Worm (Caenorhabditis elegans) whole organism, late embryonic: ENCODE results near the gene sre-29.

Experiments
- ama-1 ChIP-seq: fragments of 150-350 bp; optimal IDR thresholded peaks from 2 replicates; lab custom pipeline; 2014
- ceh-34 ChIP-seq: sonication (generic microtip); optimal IDR thresholded peaks from 2 replicates; lab custom pipeline; 2016; ENCODE audit warnings: mild to moderate bottlenecking, missing genetic modification characterization, missing compliant biosample characterization
- ceh-48 ChIP-seq: sonication (generic microtip); optimal IDR thresholded peaks from 2 replicates; lab custom pipeline; 2016; ENCODE audit warnings: missing genetic modification characterization, inconsistent platforms, missing compliant biosample characterization
- ceh-6 ChIP-seq: fragments of 200-800 bp; sonication (Bioruptor generic); optimal IDR thresholded peaks from 2 replicates; lab custom pipeline; 2018; ENCODE audit warnings: mild to moderate bottlenecking, missing genetic modification characterization, missing compliant biosample characterization
- elt-4 ChIP-seq: sonication (generic microtip); optimal IDR thresholded peaks from 2 replicates; lab custom pipeline; 2016; ENCODE audit warnings: missing genetic modification characterization, missing compliant biosample characterization
- fax-1 ChIP-seq: sonication (generic microtip); optimal IDR thresholded peaks from 2 replicates; lab custom pipeline; 2016; ENCODE audit warnings: missing genotype, missing genetic modification characterization, missing compliant biosample characterization
- hlh-30 ChIP-seq: sonication (generic microtip); optimal IDR thresholded peaks from 2 replicates; lab custom pipeline; 2017; ENCODE audit warnings: antibody characterized with exemption, missing genetic modification characterization, missing compliant biosample characterization; ENCODE audit not compliant: insufficient read depth
- hlh-8 ChIP-seq: sonication (generic microtip); optimal IDR thresholded peaks from 2 replicates; lab custom pipeline; 2016; ENCODE audit warnings: missing genotype, missing genetic modification characterization, missing compliant biosample characterization
- pha-2 ChIP-seq: sonication (generic microtip); optimal IDR thresholded peaks from 2 replicates; lab custom pipeline; 2017; ENCODE audit warnings: mild to moderate bottlenecking, missing genetic modification characterization, missing compliant biosample characterization
- pha-4 ChIP-seq: fragments of 150-350 bp; optimal IDR thresholded peaks from 2 replicates; lab custom pipeline; 2018; ENCODE audit warnings: missing biosample characterization, missing genetic modification reagents, missing genetic modification characterization
- rnt-1 ChIP-seq: sonication (generic microtip); optimal IDR thresholded peaks from 2 replicates; lab custom pipeline; 2016; ENCODE audit warnings: missing genetic modification characterization, missing compliant biosample characterization
- ttx-3 ChIP-seq: sonication (generic microtip); optimal IDR thresholded peaks from 2 replicates; lab custom pipeline; 2016; ENCODE audit warnings: missing genetic modification reagents, missing genetic modification characterization, missing compliant biosample characterization
- unc-86 ChIP-seq: sonication (generic microtip); optimal IDR thresholded peaks from 2 replicates; lab custom pipeline; 2016; ENCODE audit warnings: missing genetic modification characterization, missing compliant biosample characterization

- peak; percentile 38 for TF ChIP-seq ceh-48 (tag; lab: Kevin White, UChicago)
- TF ChIP-seq rnt-1 (tag; lab: Kevin White, UChicago) = no peak
- no peak for TF ChIP-seq ceh-34
- no peak for TF ChIP-seq pha-2 (tag; lab: Kevin White, UChicago)
- TF ChIP-seq ama-1 (lab: Kevin White, UChicago) = no peak
- no peak for TF ChIP-seq hlh-30 (tag; lab: Kevin White, UChicago)
- no peak for TF ChIP-seq unc-86 (tag; lab: Kevin White, UChicago)
- no peak for TF ChIP-seq pha-4 (tag; lab: Kevin White, UChicago)
- no peak for TF ChIP-seq elt-4 (tag; lab: Kevin White, UChicago)
- TF ChIP-seq ceh-6 (GFP tag; lab: Kevin White, UChicago) = no peak
- TF ChIP-seq ttx-3 (tag; lab: Kevin White, UChicago) = no peak
- no peak for TF ChIP-seq fax-1 (tag; lab: Kevin White, UChicago)
- TF ChIP-seq hlh-8 = no peak
Observed at ce11 chrII:12394138-12394537, 7.6 kb downstream of the sre-29 start.
